Worm (Caenorhabditis elegans) whole organism, mixed stage, embryonic: ENCODE measurements around the gene hpk-1.

ENCODE experiments used
- ces-1 ChIP-seq: fragments of 150-350 bp; optimal IDR thresholded peaks from 2 replicates; lab custom pipeline; 2014; ENCODE audit warnings: missing biosample characterization, missing genetic modification reagents, missing genetic modification characterization
- elt-3 ChIP-seq: fragments of 150-350 bp; optimal IDR thresholded peaks from 2 replicates; lab custom pipeline; 2014; ENCODE audit warnings: missing biosample characterization, missing genetic modification characterization
- mep-1 ChIP-seq: fragments of 150-350 bp; optimal IDR thresholded peaks from 2 replicates; lab custom pipeline; 2017; ENCODE audit warnings: missing biosample characterization, missing genetic modification reagents, missing genetic modification characterization, inconsistent platforms
- ztf-11 ChIP-seq: fragments of 150-350 bp; optimal IDR thresholded peaks from 2 replicates; lab custom pipeline; 2014; ENCODE audit warnings: missing biosample characterization, missing genetic modification characterization

DNA sequence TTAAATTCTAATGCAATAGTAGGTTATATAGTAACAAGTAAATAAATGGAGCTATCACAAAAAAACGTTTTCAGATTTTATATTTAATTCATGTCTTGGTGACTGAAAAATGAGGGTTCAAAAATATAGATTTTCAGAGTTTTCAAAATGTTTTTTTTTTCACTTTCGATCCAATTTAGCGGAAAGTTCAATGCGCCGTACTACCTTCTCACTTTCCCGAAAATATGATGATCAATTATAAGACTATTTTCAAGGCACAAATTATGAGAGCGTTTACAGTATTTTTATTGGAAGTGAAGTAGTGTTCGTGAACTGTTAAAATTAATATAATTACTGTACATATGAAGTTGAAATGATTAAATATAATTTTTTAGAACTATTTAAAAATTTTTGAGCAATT, 24.0 kb downstream of the hpk-1 start:
- TF ChIP-seq ces-1 (GFP tag; lab: Kevin White, UChicago), result no peak
- TF ChIP-seq elt-3 (tag; lab: Kevin White, UChicago), result no peak
- no peak for TF ChIP-seq ztf-11 (tag; lab: Kevin White, UChicago)
- no peak for TF ChIP-seq mep-1 (tag; lab: Kevin White, UChicago)
